Worm (Caenorhabditis elegans) whole organism, L4 larva: ENCODE results near the gene bli-1.

Experiments
- ZK546.5 ChIP-seq, 2 experiments: sonication (generic microtip); optimal IDR thresholded peaks; 2 replicates each; lab custom pipeline; 2017; ENCODE audit warnings: missing biosample characterization in 2 of 2, missing genetic modification characterization in 2 of 2
- ceh-82 ChIP-seq: sonication (generic microtip); optimal IDR thresholded peaks from 2 replicates; lab custom pipeline; 2017; ENCODE audit warnings: missing biosample characterization, missing genetic modification characterization
- daf-8 ChIP-seq: fragments of 200-800 bp; sonication (Bioruptor generic); IDR thresholded peaks from 2 replicates; pipeline ENCODE4 v1.3.6; 2022; ENCODE audit warnings: missing genetic modification characterization, missing compliant biosample characterization
- egl-27 ChIP-seq: sonication (generic microtip); optimal IDR thresholded peaks from 3 replicates; lab custom pipeline; 2017; ENCODE audit warnings: missing biosample characterization, missing genetic modification reagents, missing genetic modification characterization
- fkh-10 ChIP-seq: fragments of 150-350 bp; optimal IDR thresholded peaks from 2 replicates; lab custom pipeline; 2014; ENCODE audit warnings: missing biosample characterization, missing genetic modification reagents, missing genetic modification characterization
- fos-1 ChIP-seq: fragments of 150-350 bp; optimal IDR thresholded peaks from 2 replicates; lab custom pipeline; 2014; ENCODE audit warnings: missing biosample characterization, missing genetic modification characterization
- lin-39 ChIP-seq: fragments of 150-350 bp; optimal IDR thresholded peaks from 2 replicates; lab custom pipeline; 2014; ENCODE audit warnings: missing biosample characterization, missing genetic modification reagents, missing genetic modification characterization
- pha-4 ChIP-seq, 2 experiments: fragments of 150-350 bp in 1 of 2; fragments of 200-800 bp in 1 of 2; sonication (Bioruptor generic) in 1 of 2; IDR thresholded peaks in 1 of 2; optimal IDR thresholded peaks in 1 of 2; 2 replicates each; pipeline versions ENCODE4 v1.3.6 to Lab custom; 2014 to 2022; ENCODE audit warnings: missing genetic modification characterization in 2 of 2, missing genetic modification reagents in 2 of 2, missing biosample characterization in 1 of 2, missing compliant biosample characterization in 1 of 2
- tag-97 ChIP-seq: fragments of 200-800 bp; sonication (Bioruptor generic); IDR thresholded peaks from 2 replicates; pipeline ENCODE4 v1.3.6; 2022; ENCODE audit warnings: missing genetic modification characterization, missing compliant biosample characterization
- ztf-7 ChIP-seq: fragments of 150-350 bp; optimal IDR thresholded peaks from 2 replicates; lab custom pipeline; 2014; ENCODE audit warnings: missing biosample characterization, missing genetic modification characterization

DNA sequence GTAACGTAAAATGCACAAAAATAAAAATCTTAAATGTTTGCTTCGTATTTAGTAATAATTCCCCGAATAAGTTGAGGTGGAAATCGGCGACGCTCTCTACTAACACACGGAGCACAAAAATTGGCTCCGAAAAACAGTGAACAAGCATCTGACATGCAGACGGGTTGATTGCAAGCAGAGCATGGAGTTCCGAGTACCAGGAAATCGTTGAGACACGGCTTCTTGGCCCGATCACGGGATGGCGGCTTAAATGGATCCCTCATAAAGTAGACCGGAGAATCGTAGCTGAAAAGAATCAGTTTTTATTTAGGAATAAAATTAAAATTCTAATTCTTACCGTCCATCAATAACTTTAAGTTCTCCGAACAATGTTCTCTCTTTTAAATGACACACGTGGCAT is 46.5 kb upstream of the bli-1 start:
- TF ChIP-seq ZK546.5 (tag; optimal IDR thresholded peaks at IDR 0.05; lab: Kevin White, UChicago) (no peak), egl-27 (no peak), daf-8 (GFP tag; lab: Robert Waterston, UW) (no peak), fkh-10 (GFP tag; lab: Kevin White, UChicago) (no peak), ztf-7 (tag; lab: Kevin White, UChicago) (no peak), lin-39 (tag; lab: Kevin White, UChicago) (no peak), fos-1 (no peak), tag-97 (GFP tag; lab: Robert Waterston, UW) (no peak), pha-4 (GFP tag; IDR thresholded peaks at IDR 0.05; lab: Robert Waterston, UW) (no peak), pha-4 (tag; optimal IDR thresholded peaks at IDR 0.05; lab: Kevin White, UChicago) (no peak), ceh-82 (no peak)
